Fruit fly (Drosophila melanogaster) whole organism, embryonic: Measurements from ENCODE around the gene ninaG.
A peak's percentile ranks its signal among the peaks of the same experiment; 100 is the strongest.

Source experiments
- Aef1 ChIP-seq: fragments of 200-800 bp; sonication (Bioruptor generic); IDR thresholded peaks from 3 replicates; pipeline ENCODE4 v1.3.6; 2022; ENCODE audit warnings: missing biosample characterization, missing genetic modification characterization
- B-H2 ChIP-seq: fragments of 200-800 bp; sonication (Bioruptor generic); optimal IDR thresholded peaks from 2 replicates; lab custom pipeline; 2018; ENCODE audit warnings: missing biosample characterization, mild to moderate bottlenecking, missing genetic modification characterization
- CG10209 ChIP-seq: fragments of 200-800 bp; sonication (Bioruptor generic); optimal IDR thresholded peaks from 3 replicates; lab custom pipeline; 2017; ENCODE audit warnings: missing biosample characterization, mild to moderate bottlenecking, missing genetic modification characterization, missing genetic modification reagents
- CG14441 ChIP-seq: fragments of 200-800 bp; sonication (Bioruptor generic); IDR thresholded peaks from 2 replicates; pipeline ENCODE4 v1.3.6; 2022; ENCODE audit warnings: missing biosample characterization, missing genetic modification characterization
- CG14860 ChIP-seq: fragments of 200-800 bp; sonication (Bioruptor generic); IDR thresholded peaks from 3 replicates; pipeline ENCODE4 v1.3.6; 2022; ENCODE audit warnings: missing biosample characterization, missing genetic modification characterization; ENCODE audit not compliant: partially characterized antibody
- CG15011 ChIP-seq: fragments of 200-800 bp; sonication (Bioruptor generic); optimal IDR thresholded peaks from 3 replicates; lab custom pipeline; 2018; ENCODE audit warnings: missing biosample characterization, mild to moderate bottlenecking, missing genetic modification characterization
- CG1529 ChIP-seq: fragments of 200-800 bp; sonication (Bioruptor generic); optimal IDR thresholded peaks from 3 replicates; lab custom pipeline; 2018; ENCODE audit warnings: missing biosample characterization, missing genetic modification characterization
- CG15479 ChIP-seq: fragments of 200-800 bp; sonication (Bioruptor generic); optimal IDR thresholded peaks from 3 replicates; lab custom pipeline; 2019; ENCODE audit warnings: missing biosample characterization, mild to moderate bottlenecking, missing genetic modification characterization, moderate library complexity
- CG18599 ChIP-seq: fragments of 200-800 bp; sonication (Bioruptor generic); optimal IDR thresholded peaks from 3 replicates; lab custom pipeline; 2017; ENCODE audit warnings: missing biosample characterization, missing genetic modification characterization, mild to moderate bottlenecking, moderate library complexity, missing genetic modification reagents
- CG2875 ChIP-seq: fragments of 200-800 bp; sonication (Bioruptor generic); optimal IDR thresholded peaks from 2 replicates; lab custom pipeline; 2017; ENCODE audit warnings: missing biosample characterization, mild to moderate bottlenecking, missing genetic modification characterization, missing genetic modification reagents
- CG31441 ChIP-seq: fragments of 200-800 bp; sonication (Bioruptor generic); IDR thresholded peaks from 2 replicates; pipeline ENCODE4 v1.3.6; 2022; ENCODE audit warnings: missing biosample characterization, missing genetic modification characterization
- CG32767 ChIP-seq: fragments of 200-800 bp; sonication (Bioruptor generic); IDR thresholded peaks from 2 replicates; pipeline ENCODE4 v1.3.6; 2022; ENCODE audit warnings: missing biosample characterization, missing genetic modification characterization
- CG34422 ChIP-seq: fragments of 200-800 bp; sonication (Bioruptor generic); IDR thresholded peaks from 3 replicates; pipeline ENCODE4 v1.3.6; 2022; ENCODE audit warnings: missing biosample characterization, missing genetic modification characterization
- CG3995 ChIP-seq: fragments of 200-800 bp; sonication (Bioruptor generic); optimal IDR thresholded peaks from 3 replicates; lab custom pipeline; 2016; ENCODE audit warnings: missing biosample characterization, missing genetic modification characterization
- CG42726 ChIP-seq: fragments of 200-800 bp; sonication (Bioruptor generic); IDR thresholded peaks from 2 replicates; pipeline ENCODE4 v1.3.6; 2022; ENCODE audit warnings: missing biosample characterization, missing genetic modification characterization; ENCODE audit not compliant: partially characterized antibody
- CG4360 ChIP-seq: fragments of 200-800 bp; sonication (Bioruptor generic); IDR thresholded peaks from 2 replicates; pipeline ENCODE4 v1.3.6; 2022; ENCODE audit warnings: missing biosample characterization, missing genetic modification characterization
- CG6175 ChIP-seq: fragments of 200-800 bp; sonication (Bioruptor generic); IDR thresholded peaks from 3 replicates; pipeline ENCODE4 v1.3.6; 2022; ENCODE audit warnings: missing biosample characterization, missing genetic modification characterization
- CG7745 ChIP-seq: fragments of 200-800 bp; sonication (Bioruptor generic); optimal IDR thresholded peaks from 2 replicates; lab custom pipeline; 2018; ENCODE audit warnings: missing biosample characterization, mild to moderate bottlenecking, missing genetic modification characterization, moderate library complexity
- CG7963 ChIP-seq: fragments of 200-800 bp; sonication (Bioruptor generic); IDR thresholded peaks from 3 replicates; pipeline ENCODE4 v1.3.6; 2022; ENCODE audit warnings: missing biosample characterization, missing genetic modification characterization; ENCODE audit not compliant: partially characterized antibody
- CG7987 ChIP-seq: fragments of 200-800 bp; sonication (Bioruptor generic); optimal IDR thresholded peaks from 2 replicates; lab custom pipeline; 2018; ENCODE audit warnings: missing biosample characterization, mild to moderate bottlenecking, missing genetic modification characterization, moderate library complexity
- CG8089 ChIP-seq: fragments of 200-800 bp; sonication (Bioruptor generic); optimal IDR thresholded peaks from 3 replicates; lab custom pipeline; 2016; ENCODE audit warnings: missing biosample characterization, missing genetic modification characterization
- CTCF ChIP-seq: fragments of 200-800 bp; sonication (Bioruptor generic); optimal IDR thresholded peaks from 2 replicates; lab custom pipeline; 2017; ENCODE audit warnings: missing biosample characterization, mild to moderate bottlenecking, missing genetic modification characterization, moderate library complexity
- Deaf1 ChIP-seq: fragments of 200-800 bp; optimal IDR thresholded peaks from 3 replicates; lab custom pipeline; 2019; ENCODE audit warnings: missing biosample characterization, mild to moderate bottlenecking, missing genetic modification characterization, moderate library complexity
- Doc3 ChIP-seq: fragments of 200-800 bp; sonication (Bioruptor generic); IDR thresholded peaks from 3 replicates; pipeline ENCODE4 v1.3.6; 2022; ENCODE audit warnings: missing biosample characterization, missing genetic modification characterization; ENCODE audit not compliant: partially characterized antibody
- Gug ChIP-seq: fragments of 200-800 bp; sonication (Bioruptor generic); IDR thresholded peaks from 4 replicates; pipeline ENCODE4 v1.3.6; 2022; ENCODE audit warnings: missing biosample characterization, missing genetic modification characterization
- H15 ChIP-seq: fragments of 200-800 bp; sonication (Bioruptor generic); IDR thresholded peaks from 3 replicates; pipeline ENCODE4 v1.3.6; 2022; ENCODE audit warnings: missing biosample characterization, missing genetic modification characterization
- H2.0 ChIP-seq: fragments of 200-800 bp; sonication (Bioruptor generic); IDR thresholded peaks from 2 replicates; pipeline ENCODE4 v1.3.6; 2022; ENCODE audit warnings: missing biosample characterization, missing genetic modification characterization
- Hr51 ChIP-seq, 2 experiments: fragments of 200-800 bp; sonication (Bioruptor generic); optimal IDR thresholded peaks; 2 replicates in 1 of 2; 3 replicates in 1 of 2; lab custom pipeline; 2016 to 2018; ENCODE audit warnings: missing biosample characterization in 2 of 2, missing genetic modification characterization in 2 of 2, mild to moderate bottlenecking in 1 of 2, moderate library complexity in 1 of 2
- Med ChIP-seq: fragments of 200-800 bp; sonication (Bioruptor generic); peaks from one replicate; lab custom pipeline; 2016; ENCODE audit warnings: missing biosample characterization, missing genetic modification characterization, mild to moderate bottlenecking, inconsistent platforms, moderate library complexity
- Meics ChIP-seq: fragments of 200-800 bp; sonication (Bioruptor generic); optimal IDR thresholded peaks from 2 replicates; lab custom pipeline; 2017; ENCODE audit warnings: missing biosample characterization, mild to moderate bottlenecking, missing genetic modification characterization
- Opbp ChIP-seq: fragments of 200-800 bp; sonication (Bioruptor generic); IDR thresholded peaks from 3 replicates; pipeline ENCODE4 v1.3.6; 2022; ENCODE audit warnings: missing biosample characterization, missing genetic modification characterization; ENCODE audit not compliant: partially characterized antibody
- Rfx ChIP-seq: fragments of 200-800 bp; sonication (Bioruptor generic); IDR thresholded peaks from 2 replicates; pipeline ENCODE4 v1.3.6; 2022; ENCODE audit warnings: missing biosample characterization, missing genetic modification characterization
- Sry-δ ChIP-seq: fragments of 200-800 bp; sonication (Bioruptor generic); optimal IDR thresholded peaks from 2 replicates; lab custom pipeline; 2016; ENCODE audit warnings: missing biosample characterization, missing genetic modification characterization
- Taf1 ChIP-seq: fragments of 200-800 bp; sonication (Bioruptor generic); IDR thresholded peaks from 2 replicates; pipeline ENCODE4 v1.3.6; 2022; ENCODE audit warnings: missing biosample characterization, missing genetic modification characterization
- Usf ChIP-seq: fragments of 200-800 bp; sonication (Bioruptor generic); optimal IDR thresholded peaks from 2 replicates; lab custom pipeline; 2017; ENCODE audit warnings: missing genotype, missing biosample characterization, missing genetic modification characterization
- amos ChIP-seq: fragments of 200-800 bp; sonication (Bioruptor generic); IDR thresholded peaks from 2 replicates; pipeline ENCODE4 v1.3.6; 2022; ENCODE audit warnings: missing biosample characterization, missing genetic modification characterization; ENCODE audit not compliant: partially characterized antibody
- ara ChIP-seq: fragments of 200-800 bp; sonication (Bioruptor generic); IDR thresholded peaks from 2 replicates; pipeline ENCODE4 v1.3.6; 2022; ENCODE audit warnings: missing biosample characterization, missing genetic modification characterization
- cad ChIP-seq: fragments of >200 bp; optimal IDR thresholded peaks from 2 replicates; lab custom pipeline; 2017; ENCODE audit warnings: missing biosample characterization, missing genetic modification characterization
- chm ChIP-seq: fragments of 200-800 bp; sonication (Bioruptor generic); IDR thresholded peaks from 2 replicates; pipeline ENCODE4 v1.3.6; 2022; ENCODE audit warnings: missing biosample characterization, missing genetic modification characterization
- exex ChIP-seq: fragments of 200-800 bp; sonication (Bioruptor generic); optimal IDR thresholded peaks from 4 replicates; lab custom pipeline; 2018; ENCODE audit warnings: missing biosample characterization, mild to moderate bottlenecking, missing genetic modification characterization, moderate library complexity
- fd64A ChIP-seq: fragments of 200-800 bp; sonication (Bioruptor generic); optimal IDR thresholded peaks from 3 replicates; lab custom pipeline; 2018; ENCODE audit warnings: missing biosample characterization, mild to moderate bottlenecking, missing genetic modification characterization
- h ChIP-seq: fragments of >200 bp; optimal IDR thresholded peaks from 2 replicates; lab custom pipeline; 2017
- jumu ChIP-seq: fragments of 200-800 bp; sonication (Bioruptor generic); optimal IDR thresholded peaks from 3 replicates; lab custom pipeline; 2016; ENCODE audit warnings: missing biosample characterization, missing genetic modification characterization
- kay ChIP-seq: fragments of 200-800 bp; sonication (Bioruptor generic); optimal IDR thresholded peaks from 2 replicates; lab custom pipeline; 2016; ENCODE audit warnings: missing biosample characterization, missing genetic modification characterization
- nerfin-1 ChIP-seq: fragments of 200-800 bp; sonication (Bioruptor generic); optimal IDR thresholded peaks from 3 replicates; lab custom pipeline; 2019; ENCODE audit warnings: missing biosample characterization, mild to moderate bottlenecking, missing genetic modification characterization, moderate library complexity
- ro ChIP-seq: fragments of 200-800 bp; sonication (Bioruptor generic); IDR thresholded peaks from 2 replicates; pipeline ENCODE4 v1.3.6; 2022; ENCODE audit warnings: missing biosample characterization, missing genetic modification characterization
- tup ChIP-seq: fragments of 200-800 bp; sonication (Bioruptor generic); optimal IDR thresholded peaks from 2 replicates; lab custom pipeline; 2016; ENCODE audit warnings: missing biosample characterization, mild to moderate bottlenecking, missing genetic modification characterization, moderate library complexity
- z ChIP-seq: fragments of 200-800 bp; sonication (Bioruptor generic); IDR thresholded peaks from 3 replicates; pipeline ENCODE4 v1.3.6; 2022; ENCODE audit warnings: missing biosample characterization, missing genetic modification characterization
- zen ChIP-seq: fragments of 200-800 bp; sonication (Bioruptor generic); optimal IDR thresholded peaks from 3 replicates; lab custom pipeline; 2018; ENCODE audit warnings: missing biosample characterization, mild to moderate bottlenecking, missing genetic modification characterization, moderate library complexity

Gene ninaG

DNA sequence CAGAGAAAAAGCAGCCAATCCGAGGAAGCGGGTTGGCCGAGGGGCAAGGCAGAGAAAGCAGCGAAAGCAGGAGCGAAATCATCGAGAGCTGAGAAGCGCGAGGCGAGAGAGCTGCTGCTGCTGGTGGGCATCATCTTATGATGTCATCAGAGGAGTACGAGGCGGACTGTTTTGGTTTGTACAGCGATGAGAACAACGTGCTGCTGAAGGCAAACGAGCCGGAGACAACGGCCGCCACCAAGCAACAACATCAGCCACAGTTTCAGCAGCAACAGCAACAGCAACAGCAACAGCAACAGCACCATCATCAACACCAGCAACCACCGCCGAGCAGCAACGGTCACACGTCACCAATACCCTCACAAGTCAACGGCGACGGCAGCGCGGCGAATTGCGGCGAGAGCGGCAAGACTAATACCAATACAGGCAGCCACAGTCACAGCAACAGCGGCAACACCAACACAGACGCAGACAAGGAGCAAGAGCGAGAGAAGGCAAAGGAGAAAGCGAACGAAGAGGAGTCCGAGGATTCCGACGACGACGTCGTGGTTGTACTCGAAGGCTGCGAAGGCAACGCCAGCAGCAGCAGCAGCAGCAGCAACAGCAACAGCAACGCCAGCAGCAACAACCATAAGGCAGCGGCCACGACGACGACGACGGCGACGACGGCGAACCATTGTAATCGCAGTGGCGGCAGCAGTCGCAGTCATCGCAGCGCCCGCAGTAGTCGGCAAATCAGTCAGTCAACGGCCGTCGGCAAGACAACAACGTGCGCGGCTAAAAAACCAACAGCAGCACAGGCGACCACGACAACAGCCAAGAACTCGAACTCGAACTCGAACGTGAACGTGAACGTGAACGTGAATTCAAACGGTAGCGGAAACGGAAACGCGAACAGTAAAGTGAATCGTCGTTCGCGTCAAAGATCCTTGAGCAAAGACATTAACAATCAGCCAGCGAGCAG is 49.2 kb downstream of the ninaG start (continued):
- TF ChIP-seq CG8089 (GFP tag; lab: Kevin White, UChicago) (peak; percentile 54), chm (GFP tag; lab: Robert Waterston, UW) (peak; percentile 60), Gug (GFP tag; lab: Robert Waterston, UW) (peak; percentile 24; the same call in 1 of the 4 replicates), CTCF (GFP tag; lab: Kevin White, UChicago) (peak; percentile 28), ro (no peak), z (GFP tag; lab: Robert Waterston, UW) (peak; percentile 67; the same call in 2 of the 3 replicates), CG31441 (GFP tag; lab: Robert Waterston, UW) (peak; percentile 47; the same call in 1 of the 2 replicates), H2.0 (0 out of 2 replicates have a peak, but pooled peaks have one; percentile 16), CG7745 (no peak), Meics (GFP tag; lab: Kevin White, UChicago) (no peak), CG32767 (GFP tag; lab: Robert Waterston, UW) (no peak), Hr51 (GFP tag; optimal IDR thresholded peaks at IDR 0.05; lab: Kevin White, UChicago) (no peak), CG14860 (no peak), CG1529 (GFP tag; lab: Kevin White, UChicago) (no peak), Sry-δ (no peak), Med (GFP tag; lab: Kevin White, UChicago) (peak; percentile 89), h (no peak), fd64A (GFP tag; lab: Kevin White, UChicago) (peak; percentile 28), CG18599 (no peak), CG6175 (peak; percentile 69; the same call in 2 of the 3 replicates), CG3995 (GFP tag; lab: Kevin White, UChicago) (peak; percentile 29), ara (GFP tag; lab: Robert Waterston, UW) (no peak), H15 (GFP tag; lab: Robert Waterston, UW) (no peak), zen (tag; lab: Kevin White, UChicago) (peak; percentile 32), Usf (GFP tag; lab: Kevin White, UChicago) (no peak), CG14441 (GFP tag; lab: Robert Waterston, UW) (0 out of 2 replicates have a peak, but pooled peaks have one; percentile 22), kay (GFP tag; lab: Kevin White, UChicago) (no peak), CG4360 (GFP tag; lab: Robert Waterston, UW) (peak; percentile 94), tup (GFP tag; lab: Kevin White, UChicago) (no peak), CG15011 (GFP tag; lab: Kevin White, UChicago) (no peak), jumu (no peak), nerfin-1 (tag; lab: Kevin White, UChicago) (peak; percentile 50), CG42726 (GFP tag; lab: Robert Waterston, UW) (peak; percentile 77), amos (GFP tag; lab: Robert Waterston, UW) (peak; percentile 32), B-H2 (GFP tag; lab: Kevin White, UChicago) (no peak), cad (no peak), Taf1 (no peak), CG2875 (no peak), CG15479 (GFP tag; lab: Kevin White, UChicago) (peak; percentile 15), Opbp (GFP tag; lab: Robert Waterston, UW) (peak; percentile 63; the same call in 2 of the 3 replicates), Deaf1 (tag; lab: Kevin White, UChicago) (peak; percentile 98), CG34422 (GFP tag; lab: Robert Waterston, UW) (0 out of 3 replicates have a peak, but pooled peaks have one; percentile 27), Doc3 (GFP tag; lab: Robert Waterston, UW) (no peak), exex (tag; lab: Kevin White, UChicago) (no peak), CG10209 (GFP tag; lab: Kevin White, UChicago) (peak; percentile 12), Rfx (GFP tag; lab: Robert Waterston, UW) (no peak), Aef1 (GFP tag; lab: Robert Waterston, UW) (no peak), CG7963 (0 out of 3 replicates have a peak, but pooled peaks have one; percentile 44), CG7987 (GFP tag; lab: Kevin White, UChicago) (no peak)
